Worm (Caenorhabditis elegans) whole organism, L3 larva: ENCODE data around the gene lips-13.

Experiments used
- R02D3.7 ChIP-seq: fragments of 150-350 bp; optimal IDR thresholded peaks from 2 replicates; lab custom pipeline; 2014; ENCODE audit warnings: missing biosample characterization, missing genetic modification characterization
- aly-2 ChIP-seq: fragments of 150-350 bp; optimal IDR thresholded peaks from 2 replicates; lab custom pipeline; 2014; ENCODE audit warnings: missing biosample characterization, missing genetic modification characterization
- ama-1 ChIP-seq: fragments of 150-350 bp; optimal IDR thresholded peaks from 2 replicates; lab custom pipeline; 2018
- ceh-28 ChIP-seq: fragments of 150-350 bp; optimal IDR thresholded peaks from 2 replicates; lab custom pipeline; 2014; ENCODE audit warnings: missing biosample characterization, missing genetic modification reagents, missing genetic modification characterization
- egl-27 ChIP-seq: sonication (generic microtip); optimal IDR thresholded peaks from 4 replicates; lab custom pipeline; 2017; ENCODE audit warnings: missing biosample characterization, missing genetic modification reagents, missing genetic modification characterization
- elt-1 ChIP-seq: fragments of 150-350 bp; optimal IDR thresholded peaks from 2 replicates; lab custom pipeline; 2014; ENCODE audit warnings: missing biosample characterization, missing genetic modification characterization
- elt-2 ChIP-seq: sonication (generic microtip); optimal IDR thresholded peaks from 2 replicates; lab custom pipeline; 2016; ENCODE audit warnings: missing genetic modification reagents, mild to moderate bottlenecking, missing genetic modification characterization, missing compliant biosample characterization
- elt-3 ChIP-seq, 3 experiments: fragments of 150-350 bp in 1 of 3; sonication (generic microtip) in 2 of 3; optimal IDR thresholded peaks; 2 replicates in 2 of 3; 4 replicates in 1 of 3; lab custom pipeline; 2014 to 2017; ENCODE audit warnings: missing biosample characterization in 3 of 3, missing genetic modification characterization in 3 of 3
- jun-1 ChIP-seq: fragments of 150-350 bp; optimal IDR thresholded peaks from 2 replicates; lab custom pipeline; 2014; ENCODE audit warnings: missing biosample characterization, missing genetic modification reagents, missing genetic modification characterization
- nhr-11 ChIP-seq: fragments of 150-350 bp; optimal IDR thresholded peaks from 2 replicates; lab custom pipeline; 2014; ENCODE audit warnings: missing biosample characterization, missing genetic modification characterization
- pha-4 ChIP-seq: fragments of 150-350 bp; optimal IDR thresholded peaks from 2 replicates; lab custom pipeline; 2014; ENCODE audit warnings: missing biosample characterization, missing genetic modification reagents, missing genetic modification characterization
- unc-39 ChIP-seq: sonication (generic microtip); optimal IDR thresholded peaks from 4 replicates; lab custom pipeline; 2017; ENCODE audit warnings: missing biosample characterization, missing genetic modification characterization

DNA sequence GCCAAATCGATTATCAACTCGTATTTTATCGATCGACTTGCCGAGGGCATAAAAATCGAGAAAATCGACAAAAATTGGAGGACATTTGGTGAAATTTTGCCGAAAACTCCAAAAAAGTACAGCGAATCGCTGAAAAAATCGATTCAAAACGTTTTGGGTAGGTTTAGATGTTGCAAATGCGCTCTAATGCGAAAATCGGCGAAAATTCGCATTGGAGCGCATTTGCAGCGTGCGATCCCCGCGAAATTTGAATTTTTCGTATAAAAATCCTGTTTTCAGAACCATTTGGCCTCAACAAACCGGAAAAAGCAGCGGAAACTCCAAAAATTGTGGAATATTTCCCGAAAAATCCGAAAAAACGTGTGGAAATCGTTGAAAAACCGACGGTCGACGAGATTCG is 8.6 kb upstream of the lips-13 start:
- no peak for TF ChIP-seq jun-1 (tag; lab: Kevin White, UChicago)
- no peak for TF ChIP-seq egl-27 (tag; lab: Kevin White, UChicago)
- no peak for TF ChIP-seq ama-1 (lab: Kevin White, UChicago)
- no peak for TF ChIP-seq R02D3.7 (tag; lab: Kevin White, UChicago)
- no peak for TF ChIP-seq elt-2 (tag; lab: Kevin White, UChicago)
- no peak for TF ChIP-seq elt-1 (tag; lab: Kevin White, UChicago)
- no peak for TF ChIP-seq nhr-11 (tag; lab: Kevin White, UChicago)
- no peak for TF ChIP-seq aly-2 (tag; lab: Kevin White, UChicago)
- no peak for TF ChIP-seq unc-39 (tag; lab: Kevin White, UChicago)
- TF ChIP-seq pha-4 (tag; lab: Kevin White, UChicago): no peak
- no peak for TF ChIP-seq ceh-28 (tag; lab: Kevin White, UChicago)
- TF ChIP-seq elt-3 (tag; optimal IDR thresholded peaks at IDR 0.05; lab: Kevin White, UChicago): no peak
